Worm (Caenorhabditis elegans) whole organism, dauer: ENCODE data around the gene C47E12.3.

Source experiments
- unc-62 ChIP-seq: sonication (generic microtip); optimal IDR thresholded peaks from 2 replicates; lab custom pipeline; 2017; ENCODE audit warnings: missing biosample characterization, missing genetic modification reagents, missing genetic modification characterization

Gene C47E12.3

ce11 chrIV:10007758-10008157 lies 6.1 kb upstream of the C47E12.3 start:
- no peak for TF ChIP-seq unc-62

DNA sequence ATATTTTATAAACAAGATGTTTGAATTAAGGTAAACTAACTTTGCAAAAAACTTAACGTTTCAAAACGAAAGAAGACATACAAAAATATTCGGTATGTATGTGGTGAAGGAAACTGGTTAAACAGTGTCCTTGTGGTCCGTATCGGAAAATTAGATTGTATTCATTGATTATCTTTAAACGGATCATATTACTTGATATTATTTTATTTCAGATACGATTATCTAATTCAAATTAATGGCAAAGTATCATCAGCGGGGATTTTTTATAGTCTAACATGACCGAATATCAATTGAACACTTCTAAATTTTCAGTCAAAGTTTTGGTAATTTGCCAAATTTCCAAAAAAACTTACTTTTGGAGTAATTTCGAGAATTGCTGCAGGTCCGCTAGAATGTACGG lies 5.1 kb upstream of the C47E12.3 start, which contains the start of gene C47E12.13:
Gene C47E12.13 (minus strand): TSS at position 101 of the 400 bp plus-strand sequence.
- no peak for TF ChIP-seq unc-62

DNA sequence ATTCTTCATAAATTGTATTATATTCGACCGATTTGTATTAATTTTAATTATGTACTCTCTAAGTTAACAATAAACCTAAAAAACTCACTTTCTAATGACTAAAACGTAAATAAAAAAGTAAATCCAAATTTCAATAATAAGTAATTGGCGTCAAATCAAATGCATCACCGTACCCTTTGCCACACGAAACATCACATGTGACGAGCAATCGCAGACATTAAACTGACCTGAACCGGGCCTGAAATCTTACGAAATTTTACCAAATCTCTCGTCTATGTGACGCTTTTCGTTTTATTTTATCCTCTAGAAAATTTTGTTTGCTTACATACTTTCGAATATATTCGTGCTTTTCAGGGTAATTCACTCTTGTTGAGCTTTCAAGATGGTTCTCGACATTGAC lies 1.7 kb upstream of the C47E12.3 start, which contains the start of the genes C47E12.2 and sars-1:
Gene C47E12.2 (minus strand): TSS at position 131 of the 400 bp plus-strand sequence.
Gene sars-1 (plus strand): TSS at position 355 of the 400 bp plus-strand sequence.
- TF ChIP-seq unc-62 = no peak

DNA sequence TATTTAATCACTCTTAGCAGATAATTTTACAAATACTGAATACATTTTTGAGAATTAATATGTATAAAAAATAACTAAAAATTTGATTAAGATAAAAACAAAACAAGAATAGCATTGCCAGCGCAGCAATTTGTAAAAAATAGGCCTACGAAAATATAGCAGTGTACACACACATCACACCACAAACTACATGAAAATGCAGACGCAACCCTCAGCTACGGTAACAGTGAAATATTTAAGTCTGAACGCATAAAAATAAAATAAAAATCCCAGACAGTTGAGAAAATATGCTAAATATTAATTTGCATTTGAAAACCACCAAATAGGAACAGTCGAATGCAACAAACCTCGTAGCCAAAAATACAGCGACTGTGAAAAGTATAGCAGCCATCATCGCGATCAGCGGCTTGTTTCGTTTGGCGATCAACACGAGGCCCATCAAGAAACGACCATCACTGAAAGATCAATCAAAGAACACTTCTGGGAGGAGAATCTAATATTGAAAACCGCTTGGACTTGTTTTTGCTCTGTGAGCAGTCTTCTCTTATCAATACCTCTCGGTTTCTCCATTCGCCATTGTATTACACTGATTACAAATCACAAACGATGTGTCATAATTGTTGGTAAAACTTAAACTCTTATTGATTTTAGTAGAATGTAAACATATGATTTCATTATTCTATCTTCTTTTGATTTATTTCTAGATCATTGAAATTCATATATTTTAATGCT lies 3.0 kb downstream of the C47E12.3 start, which contains the start of gene pyp-1:
Gene pyp-1 (minus strand): TSS at position 439 of the 732 bp plus-strand sequence.
- TF ChIP-seq unc-62 = no peak

ce11 chrIV:9994895-9995394 lies 6.7 kb downstream of the C47E12.3 start, which contains the start of gene uba-1:
Gene uba-1, minus strand, starts transcription at chrIV:9994945.
- no peak for TF ChIP-seq unc-62

- TF ChIP-seq unc-62 = no peak
Observed at ce11 chrIV:9993403-9994132, 8.1 kb downstream of the C47E12.3 start.

DNA sequence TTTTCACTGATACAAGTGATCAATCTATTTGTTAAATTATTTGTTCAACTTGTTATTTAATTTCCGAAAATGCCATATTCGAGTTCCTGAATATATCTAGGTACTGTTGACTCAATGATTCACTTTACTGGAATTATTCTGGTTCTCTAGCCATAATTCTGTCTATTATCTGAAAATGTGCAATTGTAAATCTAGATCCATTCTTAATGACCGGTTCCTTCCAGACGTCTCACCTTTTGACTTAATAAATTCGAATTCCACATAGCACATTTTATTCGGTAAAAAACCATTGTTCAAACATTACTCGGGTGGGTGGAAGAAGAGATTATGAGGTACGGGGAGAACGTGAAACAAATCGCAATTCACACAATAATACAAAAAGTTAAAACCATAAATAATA lies 12.2 kb downstream of the C47E12.3 start:
- no peak for TF ChIP-seq unc-62

- no peak for TF ChIP-seq unc-62
Observed at ce11 chrIV:9982895-9983294, 18.8 kb downstream of the C47E12.3 start, which contains the start of gene mam-2. Gene mam-2, plus strand, starts transcription at chrIV:9983195.

DNA sequence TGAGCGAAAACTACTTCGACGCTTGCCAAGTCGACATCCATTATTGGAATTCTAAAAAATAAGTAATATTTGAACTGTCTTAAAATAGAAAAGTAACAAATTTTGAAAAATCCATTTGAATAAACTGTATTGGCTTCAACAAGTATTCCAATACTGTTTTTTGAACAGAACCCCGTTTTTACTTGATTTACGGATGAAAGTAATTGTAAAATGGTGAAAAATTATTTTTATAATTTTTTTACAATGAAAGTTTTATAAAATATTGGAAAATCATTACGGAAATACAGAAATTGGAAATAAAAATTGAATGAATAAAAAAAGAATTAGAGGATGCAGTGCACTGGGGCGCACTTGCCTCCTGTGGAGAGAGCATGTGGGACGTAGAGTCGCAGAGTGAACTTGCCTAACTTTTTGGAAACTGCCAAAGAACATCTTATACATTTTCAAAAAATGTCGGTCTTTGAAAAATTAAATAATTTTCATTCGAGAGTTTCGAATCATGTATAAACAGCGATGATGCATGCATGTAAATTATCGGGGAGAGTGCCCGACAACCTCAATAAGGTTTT lies 19.3 kb downstream of the C47E12.3 start, which contains the start of gene rrp-1:
Gene rrp-1 (minus strand): TSS at position 51 of the 569 bp plus-strand sequence.
- no peak for TF ChIP-seq unc-62

ce11 chrIV:9977602-9978172 lies 24.0 kb downstream of the C47E12.3 start, which contains the start of gene dhp-2:
Gene dhp-2, plus strand, starts transcription at chrIV:9978122.
- TF ChIP-seq unc-62 = no peak

- no peak for TF ChIP-seq unc-62
Observed at ce11 chrIV:9976284-9976683, 25.4 kb downstream of the C47E12.3 start, which contains the start of gene C47E12.14. Gene C47E12.14, minus strand, starts transcription at chrIV:9976384.

ce11 chrIV:9974392-9974791 lies 27.3 kb downstream of the C47E12.3 start, which contains the start of gene C47E12.9:
Gene C47E12.9, plus strand, starts transcription at chrIV:9974692.
- TF ChIP-seq unc-62 = no peak

ce11 chrIV:9972629-9973028 lies 29.0 kb downstream of the C47E12.3 start, which contains the start of the genes C47E12.12 and C47E12.10:
Gene C47E12.12, minus strand, starts transcription at chrIV:9972729.
Gene C47E12.10, plus strand, starts transcription at chrIV:9972800.
- TF ChIP-seq unc-62 = no peak

- no peak for TF ChIP-seq unc-62
Observed at ce11 chrIV:9969081-9969480, 32.6 kb downstream of the C47E12.3 start, which contains the start of the genes kin-5 and C47E12.11. Gene kin-5, minus strand, starts transcription at chrIV:9969181. Gene C47E12.11, plus strand, starts transcription at chrIV:9969400.

DNA sequence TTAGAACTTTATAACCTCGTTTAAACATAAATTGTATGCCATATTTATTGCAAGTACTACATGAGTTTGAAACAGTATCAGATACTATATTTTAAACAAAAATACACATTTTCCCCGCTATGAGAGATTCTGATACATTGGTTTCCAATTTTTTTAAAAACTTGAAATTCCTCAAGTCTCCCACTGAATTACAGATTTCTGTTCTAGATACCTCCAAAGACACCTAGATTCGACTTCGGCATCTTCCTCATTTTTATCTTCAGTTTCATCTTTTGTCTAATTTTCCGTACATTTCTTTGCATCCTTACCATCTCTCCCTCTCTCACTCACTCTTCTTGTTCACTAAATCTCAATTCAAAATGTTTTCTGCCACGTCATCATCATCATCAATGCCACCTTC lies 37.7 kb downstream of the C47E12.3 start, which contains the start of gene T13H10.2:
Gene T13H10.2 (plus strand): TSS at position 301 of the 400 bp plus-strand sequence.
- no peak for TF ChIP-seq unc-62

DNA sequence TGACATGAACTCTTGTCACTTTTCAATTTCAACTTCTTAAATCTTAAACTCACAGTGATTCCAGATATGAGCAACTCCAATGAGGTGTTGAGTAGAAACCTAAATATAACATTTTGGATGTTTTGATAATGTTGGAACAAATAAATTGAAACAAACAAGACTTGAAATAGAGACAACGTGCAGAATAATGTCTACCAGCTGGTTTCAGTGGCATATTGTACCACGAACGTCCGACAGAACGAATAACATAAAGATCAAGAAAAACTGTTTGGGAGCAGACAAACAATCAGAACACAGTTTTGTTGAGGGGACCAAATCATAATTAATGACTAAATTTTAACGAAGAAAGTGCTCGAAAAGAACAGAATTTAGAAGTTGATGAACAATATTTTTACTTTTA lies 48.3 kb downstream of the C47E12.3 start, which contains the start of gene gon-1:
Gene gon-1 (minus strand): TSS at position 101 of the 400 bp plus-strand sequence.
- no peak for TF ChIP-seq unc-62
